Fruit fly (Drosophila melanogaster) ovary, adult (tissue): Measurements from ENCODE around the gene CG42354.

ENCODE experiments used
- CG17801 ChIP-seq: fragments of 200-800 bp; optimal IDR thresholded peaks from 2 replicates; lab custom pipeline; 2019; ENCODE audit warnings: missing biosample characterization, mild to moderate bottlenecking, missing genetic modification characterization, moderate library complexity; ENCODE audit not compliant: partially characterized antibody

The CG42354 gene

DNA sequence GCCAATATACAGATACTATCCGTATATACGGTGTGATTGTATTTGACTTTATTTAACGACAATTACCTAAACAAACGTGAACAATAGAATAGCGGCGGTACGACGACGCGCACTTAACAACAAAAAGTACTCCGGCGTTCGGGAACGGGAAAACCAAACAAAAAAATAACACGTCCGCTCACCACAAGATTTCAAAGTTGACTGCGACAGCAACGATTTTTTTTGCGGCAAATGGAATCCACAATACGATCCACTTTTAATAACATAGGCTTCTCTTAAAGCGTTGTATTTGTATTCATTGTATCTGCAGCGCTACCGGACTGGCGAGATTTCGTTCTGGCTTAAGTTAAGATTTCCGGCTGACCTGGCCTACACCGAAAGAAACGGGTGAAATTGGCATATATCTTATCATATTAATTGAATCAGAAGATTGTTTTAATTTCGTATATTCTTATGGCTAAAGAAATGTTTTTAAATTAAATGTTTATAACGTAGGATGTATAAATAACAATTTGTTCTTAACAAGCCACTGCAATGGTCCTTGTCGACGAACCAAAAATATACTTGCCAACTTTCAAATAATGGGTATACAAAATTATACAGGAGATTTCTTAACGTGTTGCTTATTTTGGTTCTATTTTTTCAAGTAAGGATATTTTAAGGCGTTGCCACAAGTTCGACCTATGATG, at the start of gene CG42354, which contains the start of gene CG42353:
TSS of gene CG42354 (minus strand) at position 209 of the 689 bp plus-strand sequence.
TSS of gene CG42353 (minus strand) at position 209 of the 689 bp plus-strand sequence.
- TF ChIP-seq CG17801 (GFP tag; lab: Kevin White, UChicago) = peak; percentile 83

dm6 chrX:16150560-16150959, 45.8 kb upstream of the CG42354 start:
- no peak for TF ChIP-seq CG17801 (GFP tag; lab: Kevin White, UChicago)

dm6 chrX:16148974-16149373, 44.2 kb upstream of the CG42354 start, which contains the start of gene disco-r:
Gene disco-r (minus strand): TSS chrX:16148977.
- TF ChIP-seq CG17801 (GFP tag; lab: Kevin White, UChicago) = no peak

dm6 chrX:16147638-16148233, 43.0 kb upstream of the CG42354 start:
- TF ChIP-seq CG17801 (GFP tag; lab: Kevin White, UChicago) = no peak

DNA sequence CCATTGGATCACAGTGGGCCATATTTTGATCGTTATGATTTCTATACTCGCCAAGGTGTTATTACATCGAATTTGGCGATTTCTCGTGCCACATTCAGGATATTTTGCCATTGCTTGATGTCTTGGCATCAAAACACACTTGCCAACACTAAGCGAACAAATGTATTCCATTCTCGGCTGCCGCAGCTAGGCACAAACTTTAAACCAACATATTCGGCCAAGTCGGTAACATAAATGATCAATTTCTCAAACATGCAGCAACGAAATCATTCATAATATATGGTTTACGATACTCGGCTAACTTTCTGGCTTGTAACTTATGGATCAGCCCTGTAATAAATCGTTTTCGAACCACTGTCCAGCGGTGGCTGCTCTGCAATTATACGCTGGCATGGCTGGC, 38.3 kb upstream of the CG42354 start:
- no peak for TF ChIP-seq CG17801 (GFP tag; lab: Kevin White, UChicago)

DNA sequence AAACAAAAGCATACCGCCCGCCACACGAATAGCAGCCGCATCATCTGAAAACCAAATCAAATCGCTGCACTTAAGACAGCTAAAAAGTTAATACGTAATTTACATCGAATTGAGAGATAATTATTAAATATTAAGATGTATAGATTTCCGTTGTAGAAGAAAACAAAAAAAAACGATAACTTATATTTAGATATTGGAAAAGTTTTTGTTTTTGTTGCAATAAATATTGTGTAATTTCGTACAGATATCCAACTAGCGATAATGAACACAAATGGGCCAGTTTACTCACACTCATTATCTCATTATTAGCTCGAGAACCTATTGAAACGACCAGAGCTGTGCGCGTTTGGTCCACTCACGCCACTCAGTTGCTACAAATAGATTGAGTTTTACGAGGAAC, 35.9 kb upstream of the CG42354 start:
- no peak for TF ChIP-seq CG17801 (GFP tag; lab: Kevin White, UChicago)

DNA sequence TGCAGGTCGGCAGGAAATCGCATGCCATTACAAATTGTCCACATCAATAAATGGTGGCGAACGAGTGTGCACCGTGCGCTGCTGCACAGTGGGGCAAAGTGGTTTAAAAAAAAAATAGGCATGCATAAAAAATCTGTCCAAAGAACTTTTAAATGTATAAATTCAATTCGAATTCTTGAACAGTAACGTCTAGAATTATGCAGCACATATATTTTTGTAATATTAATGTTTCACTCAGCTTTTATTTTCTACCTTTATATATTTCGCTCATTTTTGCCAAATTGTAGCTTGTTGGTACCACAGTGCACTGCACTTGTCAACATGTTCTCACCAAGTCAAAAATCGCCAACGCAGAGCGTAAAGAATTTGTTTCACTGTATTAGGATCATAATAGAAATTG, 34.3 kb upstream of the CG42354 start:
- no peak for TF ChIP-seq CG17801 (GFP tag; lab: Kevin White, UChicago)

DNA sequence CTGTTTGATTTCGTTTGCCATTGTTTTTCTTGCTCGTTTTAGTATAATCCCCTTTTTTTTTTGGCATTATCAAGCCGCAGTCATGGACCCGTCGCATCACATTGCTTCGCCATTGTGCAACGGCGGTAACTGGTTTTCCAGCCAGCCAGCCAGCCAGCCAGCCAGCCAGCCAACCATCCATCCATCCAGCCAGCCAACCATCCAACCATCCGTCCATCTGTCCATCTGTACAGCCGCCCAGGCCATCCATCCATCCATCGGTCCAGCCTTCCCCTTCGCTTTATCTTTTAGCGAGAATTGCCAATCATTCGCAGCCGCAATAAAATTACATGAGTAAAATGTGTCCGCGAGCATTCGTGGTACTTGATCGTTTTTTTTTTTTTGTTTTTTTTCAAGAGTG, 31.2 kb upstream of the CG42354 start:
- no peak for TF ChIP-seq CG17801 (GFP tag; lab: Kevin White, UChicago)

dm6 chrX:16135391-16135790, 30.6 kb upstream of the CG42354 start:
- no peak for TF ChIP-seq CG17801 (GFP tag; lab: Kevin White, UChicago)

DNA sequence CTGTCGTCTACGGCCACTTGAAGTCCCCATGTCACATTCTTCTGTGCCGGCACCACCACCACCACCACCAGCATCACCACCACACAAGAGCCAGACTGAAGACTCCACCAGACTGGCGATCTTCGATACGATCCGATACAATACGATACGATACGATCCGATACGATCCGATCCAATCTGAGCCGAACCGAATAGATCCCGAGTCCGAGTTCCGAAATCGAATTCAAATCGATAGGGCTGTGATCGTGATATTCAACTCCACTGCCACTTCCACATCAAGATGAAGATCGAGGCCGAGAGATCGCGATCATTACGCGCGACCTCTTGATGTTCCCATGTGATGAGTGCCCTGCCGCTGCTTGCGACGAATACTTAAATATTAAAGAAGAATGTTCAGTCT, 19.5 kb upstream of the CG42354 start:
- no peak for TF ChIP-seq CG17801 (GFP tag; lab: Kevin White, UChicago)

DNA sequence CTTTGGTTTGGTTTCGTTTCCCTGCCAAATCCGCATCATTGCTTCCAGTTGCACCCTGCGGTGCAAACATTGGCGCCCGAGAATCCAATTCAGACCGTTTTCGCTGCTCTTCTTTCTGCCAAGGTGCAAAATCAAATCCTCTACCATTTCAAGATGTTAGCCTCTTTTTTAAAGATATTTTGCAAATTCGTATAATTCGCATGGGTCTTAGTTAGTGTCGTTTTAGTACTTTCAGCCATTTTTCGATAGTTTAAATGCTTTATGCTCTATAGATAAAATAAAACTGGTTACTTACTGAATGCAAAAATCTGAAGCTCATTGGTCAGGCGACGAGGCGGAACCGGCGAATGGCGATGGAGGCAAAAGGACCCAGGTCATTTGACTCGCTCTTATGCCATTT, 6.9 kb upstream of the CG42354 start:
- TF ChIP-seq CG17801 (GFP tag; lab: Kevin White, UChicago) = no peak

DNA sequence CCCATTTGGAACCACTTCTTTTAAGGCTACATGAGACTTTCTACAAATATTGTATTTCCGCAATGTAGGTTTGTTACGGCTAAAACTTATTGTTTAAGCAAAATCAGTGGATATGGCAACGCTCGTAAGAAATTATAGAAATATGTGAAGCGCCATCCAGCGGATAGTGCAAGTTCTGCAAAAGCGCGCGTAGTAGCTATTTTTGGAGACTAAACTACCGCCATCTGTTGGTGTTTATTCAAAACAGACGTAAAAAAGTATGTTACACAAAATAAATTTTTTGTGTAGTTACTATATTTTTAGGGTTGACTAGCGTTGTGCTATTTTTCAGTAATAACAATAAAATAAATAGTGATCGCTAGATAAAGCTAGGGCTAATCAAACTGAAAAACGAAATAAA, 969 bp upstream of the CG42354 start:
- TF ChIP-seq CG17801 (GFP tag; lab: Kevin White, UChicago) = no peak

DNA sequence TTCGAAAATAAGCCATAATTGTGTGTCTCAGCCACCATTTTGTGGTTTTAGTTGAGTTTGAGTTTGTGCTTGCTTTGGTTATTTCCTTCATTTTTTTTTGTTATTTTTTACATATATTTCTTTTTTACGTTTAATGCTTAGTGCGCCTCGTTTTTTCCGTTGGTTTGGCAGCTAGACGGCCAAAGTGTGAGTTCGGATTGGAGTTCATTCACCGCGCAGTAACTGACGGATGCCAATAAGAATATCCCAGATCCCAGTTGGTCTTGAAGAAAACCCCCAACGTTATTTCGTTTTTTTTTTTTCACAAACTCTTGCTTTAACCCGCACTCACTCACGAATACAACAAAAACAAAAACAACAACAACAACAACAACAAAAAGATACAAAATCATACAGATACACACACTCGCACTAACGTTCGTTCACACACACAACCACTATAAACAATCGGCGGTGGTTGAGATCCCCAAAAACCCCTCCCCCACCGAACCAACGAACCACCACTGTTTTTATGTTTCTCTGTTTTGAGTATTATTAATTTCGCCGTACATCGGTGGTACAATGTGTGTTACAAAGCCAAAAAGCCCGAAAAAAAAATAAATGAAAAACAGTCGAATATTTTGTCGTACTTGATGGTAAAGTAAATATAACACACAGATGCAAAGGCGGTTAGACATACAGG, 549 bp downstream of the CG42354 start:
- TF ChIP-seq CG17801 (GFP tag; lab: Kevin White, UChicago) = no peak

DNA sequence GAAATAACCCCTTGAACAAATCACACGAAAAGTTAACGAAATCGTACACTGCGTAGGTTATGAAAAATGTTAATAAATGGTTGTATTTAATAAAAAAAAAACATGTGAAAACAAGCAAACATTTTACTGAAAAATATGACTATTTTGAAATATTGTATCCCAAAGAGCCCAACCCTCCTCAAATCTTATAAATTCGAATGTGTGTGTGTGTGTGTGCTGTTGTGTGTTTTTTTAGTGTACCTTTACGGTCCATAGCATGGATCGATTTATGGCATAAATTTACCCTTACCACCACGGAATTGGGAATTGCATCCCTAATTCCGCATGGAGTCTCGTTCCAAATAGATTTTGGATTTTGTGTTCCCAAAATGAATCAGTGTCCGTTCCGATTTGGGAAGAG, 1.3 kb downstream of the CG42354 start:
- TF ChIP-seq CG17801 (GFP tag; lab: Kevin White, UChicago) = no peak

DNA sequence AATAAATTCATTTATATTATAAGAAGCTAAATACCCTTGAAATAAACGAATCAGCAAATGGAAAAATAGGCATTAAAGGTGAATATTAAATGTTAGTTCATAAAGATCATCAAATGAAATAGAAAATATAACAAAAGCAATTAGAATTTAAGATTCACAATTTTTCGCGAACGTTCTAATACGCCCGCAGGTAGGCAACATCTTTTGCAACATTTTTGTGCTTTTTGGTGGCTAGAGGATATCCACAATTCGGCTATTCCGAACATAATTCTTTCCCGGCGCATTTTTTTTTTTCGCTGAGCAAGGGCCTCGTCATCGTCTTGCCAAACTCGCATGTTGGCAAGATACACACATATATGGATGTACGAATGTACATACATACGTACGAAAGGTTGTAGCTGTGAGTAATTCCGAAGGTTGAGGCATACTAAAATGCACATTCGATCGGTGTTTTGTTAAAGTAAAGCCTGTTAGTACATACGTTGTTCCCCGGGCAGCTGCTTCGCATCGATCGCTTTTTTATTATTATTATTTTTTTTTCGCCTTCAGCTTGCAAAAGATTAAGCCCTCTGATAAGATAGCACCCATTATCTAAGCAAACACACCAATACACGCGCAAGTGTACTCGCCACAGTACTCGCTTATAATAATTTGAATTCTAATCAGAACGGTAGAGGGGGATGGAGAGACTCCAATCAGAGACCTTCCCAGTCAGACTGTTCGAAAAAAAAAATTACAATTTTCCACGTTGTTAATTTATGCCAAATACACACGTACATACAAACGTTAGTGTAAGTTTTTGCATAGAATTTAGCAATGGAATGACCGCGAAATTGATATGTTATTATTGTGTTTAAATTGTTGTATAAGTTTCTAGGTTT, 2.2 kb downstream of the CG42354 start:
- TF ChIP-seq CG17801 (GFP tag; lab: Kevin White, UChicago) = no peak
